Worm (Caenorhabditis elegans) whole organism, L4 larva: Measurements from ENCODE around the gene aqp-1.

Experiments
- D1046.2 ChIP-seq: fragments of 200-800 bp; sonication (Bioruptor generic); IDR thresholded peaks from 2 replicates; pipeline ENCODE4 v1.3.6; 2022; ENCODE audit warnings: missing genetic modification characterization, missing compliant biosample characterization
- F37D6.2 ChIP-seq: sonication (generic microtip); optimal IDR thresholded peaks from 2 replicates; lab custom pipeline; 2016; ENCODE audit warnings: mild to moderate bottlenecking, missing genetic modification characterization, missing compliant biosample characterization
- T20F7.1 ChIP-seq: fragments of 200-800 bp; sonication (Bioruptor generic); optimal IDR thresholded peaks from 2 replicates; lab custom pipeline; 2018; ENCODE audit warnings: mild to moderate bottlenecking, missing genetic modification characterization, missing compliant biosample characterization
- Y105C5A.15 ChIP-seq: fragments of 200-800 bp; sonication (Bioruptor generic); IDR thresholded peaks from 2 replicates; pipeline ENCODE4 v1.3.6; 2022; ENCODE audit warnings: missing genetic modification characterization, missing compliant biosample characterization
- ZK546.5 ChIP-seq, 2 experiments: sonication (generic microtip); optimal IDR thresholded peaks; 2 replicates each; lab custom pipeline; 2017; ENCODE audit warnings: missing biosample characterization in 2 of 2, missing genetic modification characterization in 2 of 2
- aha-1 ChIP-seq: fragments of 150-350 bp; peaks from one replicate; lab custom pipeline; 2014; ENCODE audit warnings: missing biosample characterization, missing genetic modification characterization
- aly-2 ChIP-seq: sonication (generic microtip); optimal IDR thresholded peaks from 2 replicates; lab custom pipeline; 2018; ENCODE audit warnings: missing biosample characterization, missing genetic modification characterization
- ceh-32 ChIP-seq: sonication (generic microtip); optimal IDR thresholded peaks from 2 replicates; lab custom pipeline; 2016; ENCODE audit warnings: mild to moderate bottlenecking, missing genetic modification characterization, missing compliant biosample characterization; ENCODE audit not compliant: poor library complexity
- cey-2 ChIP-seq: sonication (generic microtip); optimal IDR thresholded peaks from 3 replicates; lab custom pipeline; 2017; ENCODE audit warnings: missing genetic modification characterization, mild to moderate bottlenecking, missing compliant biosample characterization, antibody characterized with exemption, borderline replicate concordance; ENCODE audit not compliant: insufficient read depth
- daf-16 ChIP-seq, 3 experiments: sonication (generic microtip); optimal IDR thresholded peaks; 2 replicates each; lab custom pipeline; 2016 to 2017; ENCODE audit warnings: missing genetic modification characterization in 3 of 3, missing genetic modification reagents in 3 of 3, mild to moderate bottlenecking in 2 of 3, missing compliant biosample characterization in 2 of 3, missing biosample characterization in 1 of 3, moderate library complexity in 1 of 3
- daf-8 ChIP-seq: fragments of 200-800 bp; sonication (Bioruptor generic); IDR thresholded peaks from 2 replicates; pipeline ENCODE4 v1.3.6; 2022; ENCODE audit warnings: missing genetic modification characterization, missing compliant biosample characterization
- dmd-6 ChIP-seq: fragments of 200-800 bp; sonication (Bioruptor generic); IDR thresholded peaks from 2 replicates; pipeline ENCODE4 v1.3.6; 2022; ENCODE audit warnings: missing genetic modification reagents, missing genetic modification characterization, missing compliant biosample characterization
- dmd-8 ChIP-seq: fragments of 200-800 bp; sonication (Bioruptor generic); IDR thresholded peaks from 2 replicates; pipeline ENCODE4 v1.3.6; 2022; ENCODE audit warnings: missing genetic modification characterization, missing compliant biosample characterization
- dve-1 ChIP-seq: sonication (generic microtip); optimal IDR thresholded peaks from 2 replicates; lab custom pipeline; 2017; ENCODE audit warnings: antibody characterized with exemption, mild to moderate bottlenecking, missing genetic modification characterization, missing compliant biosample characterization; ENCODE audit not compliant: insufficient read depth
- fos-1 ChIP-seq: fragments of 150-350 bp; optimal IDR thresholded peaks from 2 replicates; lab custom pipeline; 2014; ENCODE audit warnings: missing biosample characterization, missing genetic modification characterization
- hlh-11 ChIP-seq: fragments of 200-800 bp; sonication (Bioruptor generic); optimal IDR thresholded peaks from 2 replicates; lab custom pipeline; 2018; ENCODE audit warnings: mild to moderate bottlenecking, missing genetic modification characterization, missing compliant biosample characterization
- hmg-1.1 ChIP-seq: fragments of 200-800 bp; sonication (Bioruptor generic); IDR thresholded peaks from 2 replicates; pipeline ENCODE4 v1.3.6; 2022; ENCODE audit warnings: missing genetic modification reagents, missing genetic modification characterization, missing compliant biosample characterization
- lim-7 ChIP-seq: fragments of 200-800 bp; sonication (Bioruptor generic); IDR thresholded peaks from 2 replicates; pipeline ENCODE4 v1.3.6; 2022; ENCODE audit warnings: missing genetic modification characterization, missing compliant biosample characterization
- lin-13 ChIP-seq: fragments of 150-350 bp; optimal IDR thresholded peaks from 2 replicates; lab custom pipeline; 2014; ENCODE audit warnings: missing biosample characterization, missing genetic modification reagents, missing genetic modification characterization
- lin-29 ChIP-seq: fragments of 200-800 bp; sonication (Bioruptor generic); IDR thresholded peaks from 2 replicates; pipeline ENCODE4 v1.3.6; 2022; ENCODE audit warnings: missing genetic modification reagents, missing genetic modification characterization, missing compliant biosample characterization
- lin-38 ChIP-seq: fragments of 200-800 bp; sonication (Bioruptor generic); IDR thresholded peaks from 2 replicates; pipeline ENCODE4 v1.3.6; 2022; ENCODE audit warnings: missing genetic modification reagents, missing genetic modification characterization, missing compliant biosample characterization
- lsy-2 ChIP-seq, 2 experiments: fragments of 150-350 bp in 1 of 2; sonication (generic microtip) in 1 of 2; optimal IDR thresholded peaks; 2 replicates each; lab custom pipeline; 2014 to 2017; ENCODE audit warnings: missing biosample characterization in 2 of 2, missing genetic modification characterization in 2 of 2
- madf-5 ChIP-seq, 2 experiments: fragments of 200-800 bp; sonication (Bioruptor generic); IDR thresholded peaks; 2 replicates each; pipeline ENCODE4 v1.3.6; 2022; ENCODE audit warnings: missing compliant biosample characterization in 2 of 2, missing genetic modification characterization in 2 of 2
- mdl-1 ChIP-seq, 2 experiments: fragments of 150-350 bp in 1 of 2; sonication (generic microtip) in 1 of 2; optimal IDR thresholded peaks; 2 replicates each; lab custom pipeline; 2014 to 2017; ENCODE audit warnings: missing biosample characterization in 2 of 2, missing genetic modification characterization in 2 of 2
- mep-1 ChIP-seq: fragments of 150-350 bp; sonication (generic microtip); optimal IDR thresholded peaks from 3 replicates; lab custom pipeline; 2014; ENCODE audit warnings: missing biosample characterization, missing genetic modification characterization
- mes-2 ChIP-seq: sonication (generic microtip); optimal IDR thresholded peaks from 2 replicates; lab custom pipeline; 2016; ENCODE audit warnings: missing genotype, mild to moderate bottlenecking, missing genetic modification characterization, missing compliant biosample characterization; ENCODE audit not compliant: poor library complexity, severe bottlenecking
- mxl-2 ChIP-seq: fragments of 200-800 bp; sonication (Bioruptor generic); conservative IDR thresholded peaks from 2 replicates; pipeline ENCODE4 v1.3.6; 2022; ENCODE audit warnings: missing genetic modification reagents, missing genetic modification characterization, missing compliant biosample characterization
- nhr-10 ChIP-seq: fragments of 150-350 bp; optimal IDR thresholded peaks from 2 replicates; lab custom pipeline; 2014; ENCODE audit warnings: missing biosample characterization, missing genetic modification characterization
- nhr-111 ChIP-seq: fragments of 200-800 bp; sonication (Bioruptor generic); optimal IDR thresholded peaks from 2 replicates; lab custom pipeline; 2018; ENCODE audit warnings: mild to moderate bottlenecking, missing genetic modification characterization, missing compliant biosample characterization
- nhr-28 ChIP-seq: fragments of 150-350 bp; optimal IDR thresholded peaks from 2 replicates; lab custom pipeline; 2014; ENCODE audit warnings: missing biosample characterization, missing genetic modification characterization
- nhr-41 ChIP-seq: fragments of 200-800 bp; sonication (Bioruptor generic); IDR thresholded peaks from 2 replicates; pipeline ENCODE4 v1.3.6; 2022; ENCODE audit warnings: missing genetic modification reagents, missing genetic modification characterization, missing compliant biosample characterization
- nhr-42 ChIP-seq: fragments of 200-800 bp; sonication (Bioruptor generic); IDR thresholded peaks from 2 replicates; pipeline ENCODE4 v1.3.6; 2022; ENCODE audit warnings: missing genetic modification characterization, missing compliant biosample characterization
- nhr-6 ChIP-seq: fragments of 150-350 bp; optimal IDR thresholded peaks from 2 replicates; lab custom pipeline; 2014; ENCODE audit warnings: missing biosample characterization, missing genetic modification characterization
- nhr-77 ChIP-seq: fragments of 150-350 bp; optimal IDR thresholded peaks from 2 replicates; lab custom pipeline; 2014; ENCODE audit warnings: missing biosample characterization, missing genetic modification characterization
- pha-4 ChIP-seq, 2 experiments: fragments of 150-350 bp in 1 of 2; fragments of 200-800 bp in 1 of 2; sonication (Bioruptor generic) in 1 of 2; IDR thresholded peaks in 1 of 2; optimal IDR thresholded peaks in 1 of 2; 2 replicates each; pipeline versions ENCODE4 v1.3.6 to Lab custom; 2014 to 2022; ENCODE audit warnings: missing genetic modification characterization in 2 of 2, missing genetic modification reagents in 2 of 2, missing biosample characterization in 1 of 2, missing compliant biosample characterization in 1 of 2
- pqm-1 ChIP-seq: sonication (generic microtip); optimal IDR thresholded peaks from 2 replicates; lab custom pipeline; 2017; ENCODE audit warnings: missing biosample characterization, missing genetic modification characterization
- rbr-2 ChIP-seq: sonication (generic microtip); optimal IDR thresholded peaks from 2 replicates; lab custom pipeline; 2016; ENCODE audit warnings: missing genotype, missing genetic modification characterization, missing compliant biosample characterization
- spr-3 ChIP-seq: fragments of 200-800 bp; sonication (Bioruptor generic); optimal IDR thresholded peaks from 2 replicates; lab custom pipeline; 2018; ENCODE audit warnings: mild to moderate bottlenecking, missing genetic modification characterization, missing compliant biosample characterization
- tag-97 ChIP-seq: fragments of 200-800 bp; sonication (Bioruptor generic); IDR thresholded peaks from 2 replicates; pipeline ENCODE4 v1.3.6; 2022; ENCODE audit warnings: missing genetic modification characterization, missing compliant biosample characterization
- unc-130 ChIP-seq: sonication (generic microtip); optimal IDR thresholded peaks from 2 replicates; lab custom pipeline; 2016; ENCODE audit warnings: missing genetic modification reagents, missing genetic modification characterization, missing compliant biosample characterization
- unc-39 ChIP-seq: sonication (generic microtip); optimal IDR thresholded peaks from 2 replicates; lab custom pipeline; 2017; ENCODE audit warnings: missing biosample characterization, missing genetic modification characterization
- zip-11 ChIP-seq: fragments of 200-800 bp; sonication (Bioruptor generic); IDR thresholded peaks from 2 replicates; pipeline ENCODE4 v1.3.6; 2022; ENCODE audit warnings: missing genetic modification characterization, missing compliant biosample characterization
- ztf-11 ChIP-seq: fragments of 150-350 bp; optimal IDR thresholded peaks from 2 replicates; lab custom pipeline; 2014; ENCODE audit warnings: missing biosample characterization, missing genetic modification characterization

The aqp-1 gene

DNA sequence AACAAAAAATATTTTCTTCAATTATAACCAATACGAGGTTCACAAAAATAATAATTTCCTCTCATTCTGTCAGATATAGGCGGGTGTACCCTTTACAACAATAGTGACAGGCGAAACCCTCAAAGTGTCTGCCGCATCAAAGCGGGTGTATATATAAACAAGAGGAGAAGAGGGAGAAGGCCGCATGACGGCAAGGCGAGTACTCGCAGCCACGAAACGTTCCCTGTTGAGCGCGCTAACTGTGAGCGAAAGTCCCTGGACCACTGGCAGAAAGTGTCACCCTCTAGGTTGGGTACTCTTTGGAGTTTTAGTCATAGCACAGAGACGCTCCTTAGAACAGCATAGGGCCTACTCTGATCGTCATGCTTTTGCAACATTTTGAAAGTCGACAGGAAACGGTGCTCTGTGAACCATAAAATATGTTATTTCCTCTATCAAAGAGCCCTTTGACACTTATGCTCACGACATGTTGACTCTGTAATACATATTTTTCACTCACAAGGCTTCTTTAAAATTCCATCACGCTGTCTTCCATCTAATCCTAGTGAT is 38.0 kb downstream of the aqp-1 start, which contains the start of gene pcrg-1 (continued):
- TF ChIP-seq T20F7.1 (peak; percentile 35), nhr-42 (GFP tag; lab: Robert Waterston, UW) (peak; percentile 84), nhr-111 (GFP tag; lab: Kevin White, UChicago) (peak; percentile 76), cey-2 (no peak), daf-16 (GFP tag; optimal IDR thresholded peaks at IDR 0.05; lab: Kevin White, UChicago) (peak; percentile 81 to 87), daf-16 (tag; optimal IDR thresholded peaks at IDR 0.05; lab: Kevin White, UChicago) (peak; percentile 60), D1046.2 (GFP tag; lab: Robert Waterston, UW) (peak; percentile 90; the same call in 1 of the 2 replicates), nhr-6 (peak; percentile 77), nhr-41 (GFP tag; lab: Robert Waterston, UW) (peak; percentile 89), mxl-2 (GFP tag; lab: Robert Waterston, UW) (0 out of 2 replicates have a peak, but pooled peaks have one; percentile 12), nhr-10 (no peak), lin-13 (GFP tag; lab: Kevin White, UChicago) (peak; percentile 64), pqm-1 (tag; lab: Kevin White, UChicago) (no peak), tag-97 (GFP tag; lab: Robert Waterston, UW) (no peak), ZK546.5 (tag; optimal IDR thresholded peaks at IDR 0.05; lab: Kevin White, UChicago) (no peak), unc-39 (tag; lab: Kevin White, UChicago) (no peak), daf-8 (GFP tag; lab: Robert Waterston, UW) (peak; percentile 73; the same call in 1 of the 2 replicates), spr-3 (peak; percentile 59), fos-1 (tag; lab: Kevin White, UChicago) (no peak), lin-29 (GFP tag; lab: Robert Waterston, UW) (peak; percentile 79), ztf-11 (tag; lab: Kevin White, UChicago) (no peak), unc-130 (GFP tag; lab: Kevin White, UChicago) (peak; percentile 47), rbr-2 (peak; percentile 74)
- TF ChIP-seq, all 104 proteins: peak for 69

DNA sequence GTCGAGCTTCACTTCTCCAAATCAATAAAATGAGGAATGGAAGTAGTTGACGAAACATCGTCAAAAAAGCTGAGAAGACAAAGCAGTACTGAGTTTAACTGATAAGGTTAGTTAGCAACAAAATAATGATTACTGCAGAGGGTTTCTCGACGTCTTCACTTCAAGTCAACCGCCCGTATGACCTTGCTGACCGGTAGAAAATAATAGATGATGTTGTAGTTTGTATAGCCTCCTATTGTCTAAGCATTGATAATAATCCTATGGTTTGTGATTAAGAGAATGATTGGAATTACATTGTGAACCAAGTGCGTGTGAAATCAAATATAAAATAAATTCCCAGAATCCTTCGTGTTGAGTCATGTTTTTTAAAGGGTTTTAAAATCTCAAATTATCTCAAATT is 38.8 kb downstream of the aqp-1 start, which contains the start of gene E04F6.6:
Gene E04F6.6 (minus strand): TSS at position 258 of the 400 bp plus-strand sequence.
- peak; percentile 30 for TF ChIP-seq aha-1
- TF ChIP-seq nhr-28, result peak; percentile 87
- no peak for TF ChIP-seq nhr-6
- TF ChIP-seq daf-8 (GFP tag; lab: Robert Waterston, UW), result no peak

DNA sequence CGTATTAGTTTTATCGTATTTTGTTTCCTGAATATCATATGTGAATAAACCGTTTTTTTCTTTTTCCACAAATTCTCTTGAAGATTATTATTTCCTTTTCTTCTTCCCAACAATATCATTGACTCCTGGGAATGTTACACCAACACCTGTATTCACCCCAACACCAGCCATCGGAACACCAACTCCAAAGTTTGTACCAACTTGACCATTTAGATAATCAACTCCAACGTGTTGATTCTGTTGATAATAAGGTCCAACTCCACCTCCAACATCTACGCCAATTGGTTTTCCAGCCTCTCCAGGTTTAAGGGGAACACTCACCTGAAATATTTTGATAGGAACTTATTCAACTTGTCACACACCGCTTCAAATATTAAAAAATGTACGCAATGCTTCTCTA is 40.7 kb downstream of the aqp-1 start:
- peak; percentile 29 for TF ChIP-seq mep-1
- TF ChIP-seq daf-16 (GFP tag; optimal IDR thresholded peaks at IDR 0.05; lab: Kevin White, UChicago), result no peak
- TF ChIP-seq daf-16 (tag; optimal IDR thresholded peaks at IDR 0.05; lab: Kevin White, UChicago), result peak; percentile 14
- TF ChIP-seq lsy-2 (tag; optimal IDR thresholded peaks at IDR 0.05; lab: Kevin White, UChicago), result no peak
- TF ChIP-seq lin-38 (GFP tag; lab: Robert Waterston, UW), result peak; percentile 17; the same call in 1 of the 2 replicates
- peak; percentile 95 for TF ChIP-seq aha-1
- TF ChIP-seq F37D6.2, result no peak
- TF ChIP-seq dmd-8, result 0 out of 2 replicates have a peak, but pooled peaks have one; percentile 55
- TF ChIP-seq, all 104 proteins: peak for 5

DNA sequence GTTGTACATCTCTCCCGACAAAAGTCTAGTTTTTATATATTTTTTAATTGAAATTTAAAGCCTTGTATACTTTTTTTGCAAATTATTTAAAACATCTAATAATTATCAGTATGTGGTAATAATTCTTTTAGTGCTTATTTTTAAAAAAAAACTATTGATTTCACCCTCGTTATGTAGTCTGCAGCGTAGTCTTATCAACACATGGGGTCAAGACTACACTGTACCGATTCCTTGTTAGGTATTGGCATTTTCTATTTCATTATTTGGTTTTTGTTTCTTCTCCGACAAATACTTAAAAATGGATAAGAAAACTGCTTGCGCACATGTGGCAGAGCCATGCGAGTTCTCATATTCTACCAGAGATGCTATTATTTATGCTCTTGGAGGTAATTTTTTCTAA is 42.1 kb downstream of the aqp-1 start, which contains the start of gene maoc-1:
Gene maoc-1 (plus strand): TSS at position 237 of the 400 bp plus-strand sequence.
- no peak for TF ChIP-seq daf-16 (GFP tag; optimal IDR thresholded peaks at IDR 0.05; lab: Kevin White, UChicago)
- peak; percentile 75 for TF ChIP-seq daf-16 (tag; optimal IDR thresholded peaks at IDR 0.05; lab: Kevin White, UChicago)
- peak; percentile 33 for TF ChIP-seq hlh-11 (tag; lab: Kevin White, UChicago)
- no peak for TF ChIP-seq dmd-6
- TF ChIP-seq pha-4 (GFP tag; IDR thresholded peaks at IDR 0.05; lab: Robert Waterston, UW), result 0 out of 2 replicates have a peak, but pooled peaks have one; percentile 40
- no peak for TF ChIP-seq pha-4 (tag; optimal IDR thresholded peaks at IDR 0.05; lab: Kevin White, UChicago)
- TF ChIP-seq lin-13 (GFP tag; lab: Kevin White, UChicago), result no peak
- peak; percentile 24 for TF ChIP-seq dve-1 (tag; lab: Kevin White, UChicago)
- peak; percentile 7 for TF ChIP-seq mes-2 (tag; lab: Kevin White, UChicago)
- no peak for TF ChIP-seq dmd-8
- no peak for TF ChIP-seq Y105C5A.15 (GFP tag; lab: Robert Waterston, UW)
- peak; percentile 95 for TF ChIP-seq nhr-28
- TF ChIP-seq lsy-2 (tag; optimal IDR thresholded peaks at IDR 0.05; lab: Kevin White, UChicago), result peak in 1 of 2 experiments; percentile 5
- TF ChIP-seq cey-2, result no peak
- TF ChIP-seq lim-7 (GFP tag; lab: Robert Waterston, UW), result no peak
- no peak for TF ChIP-seq aly-2
- TF ChIP-seq unc-130 (GFP tag; lab: Kevin White, UChicago), result no peak
- TF ChIP-seq madf-5 (GFP tag; IDR thresholded peaks at IDR 0.05; lab: Robert Waterston, UW), result no peak
- TF ChIP-seq hmg-1.1 (GFP tag; lab: Robert Waterston, UW), result no peak
- no peak for TF ChIP-seq ceh-32 (tag; lab: Kevin White, UChicago)
- TF ChIP-seq mdl-1 (tag; optimal IDR thresholded peaks at IDR 0.05; lab: Kevin White, UChicago), result peak in 1 of 2 experiments; percentile 21
- peak; percentile 37 for TF ChIP-seq nhr-77 (tag; lab: Kevin White, UChicago)
- no peak for TF ChIP-seq zip-11 (GFP tag; lab: Robert Waterston, UW)
